Worm (Caenorhabditis elegans): ENCODE data around the gene T23F11.2.

The T23F11.2 gene

ce11 chrIII:4677466-4677865, 22.2 kb upstream of the T23F11.2 start, which contains the start of gene srg-10:
Gene srg-10, plus strand, starts transcription at chrIII:4677766.
- TF ChIP-seq nhr-21 (tag; optimal IDR thresholded peaks at IDR 0.05), result no peak
- TF ChIP-seq unc-55 (GFP tag; optimal IDR thresholded peaks at IDR 0.05), result no peak
- no peak for TF ChIP-seq snpc-4 (tag; optimal IDR thresholded peaks at IDR 0.05)
- no peak for TF ChIP-seq nhr-77 (tag; optimal IDR thresholded peaks at IDR 0.05)
- TF ChIP-seq sma-3 (GFP tag; optimal IDR thresholded peaks at IDR 0.05), result no peak
- TF ChIP-seq unc-62 (GFP tag; optimal IDR thresholded peaks at IDR 0.05), result no peak
- TF ChIP-seq peb-1 (tag; optimal IDR thresholded peaks at IDR 0.05), result no peak

- TF ChIP-seq unc-62 (GFP tag; optimal IDR thresholded peaks at IDR 0.05) (no peak), elt-1 (tag; optimal IDR thresholded peaks at IDR 0.05) (no peak), ztf-1 (GFP tag; conservative IDR thresholded peaks at IDR 0.05) (no peak), fos-1 (tag; optimal IDR thresholded peaks at IDR 0.05) (no peak), crh-2 (tag; optimal IDR thresholded peaks at IDR 0.05) (no peak), lsy-2 (tag; optimal IDR thresholded peaks at IDR 0.05) (no peak), ceh-16 (tag; optimal IDR thresholded peaks at IDR 0.05) (no peak), mdl-1 (tag; optimal IDR thresholded peaks at IDR 0.05) (no peak), nhr-10 (tag; optimal IDR thresholded peaks at IDR 0.05) (no peak), alr-1 (tag; optimal IDR thresholded peaks at IDR 0.05) (no peak), ceh-82 (tag; optimal IDR thresholded peaks at IDR 0.05) (no peak), mab-5 (tag; optimal IDR thresholded peaks at IDR 0.05) (no peak), C34F6.9 (tag; optimal IDR thresholded peaks at IDR 0.05) (no peak)
These were observed 16.6 kb upstream of the T23F11.2 start, which contains the start of gene srg-13 for ce11 chrIII:4671949-4672348. Gene srg-13, plus strand, starts transcription at chrIII:4672249.

- TF ChIP-seq R02D3.7 (tag; optimal IDR thresholded peaks at IDR 0.05) (no peak), nhr-10 (tag; optimal IDR thresholded peaks at IDR 0.05) (no peak), alr-1 (tag; optimal IDR thresholded peaks at IDR 0.05) (no peak), unc-39 (tag; optimal IDR thresholded peaks at IDR 0.05) (no peak), mab-5 (tag; optimal IDR thresholded peaks at IDR 0.05) (no peak), nhr-12 (tag; optimal IDR thresholded peaks at IDR 0.05) (no peak), lin-11 (tag; optimal IDR thresholded peaks at IDR 0.05) (no peak), ZK546.5 (tag; optimal IDR thresholded peaks at IDR 0.05) (no peak)
These were observed 16.2 kb upstream of the T23F11.2 start, which contains the start of gene T23F11.11 for ce11 chrIII:4671491-4671890. Gene T23F11.11, minus strand, starts transcription at chrIII:4671591.

ce11 chrIII:4668073-4668472, 12.8 kb upstream of the T23F11.2 start:
- TF ChIP-seq nhr-129 (tag; optimal IDR thresholded peaks at IDR 0.05) (peak; percentile 5), blmp-1 (tag; optimal IDR thresholded peaks at IDR 0.05; ENCODE audit: insufficient read depth) (no peak), gmeb-1 (tag; optimal IDR thresholded peaks at IDR 0.05) (peak; percentile 10), fos-1 (tag; optimal IDR thresholded peaks at IDR 0.05) (peak; percentile 58)

- no peak for TF ChIP-seq elt-1 (tag; optimal IDR thresholded peaks at IDR 0.05)
- TF ChIP-seq nhr-11 (tag; optimal IDR thresholded peaks at IDR 0.05), result no peak
- peak; percentile 29 for TF ChIP-seq lin-13 (GFP tag; optimal IDR thresholded peaks at IDR 0.05)
- peak; percentile 5 to 15 for TF ChIP-seq mdl-1 (tag; optimal IDR thresholded peaks at IDR 0.05)
- peak; percentile 67 for TF ChIP-seq unc-55 (GFP tag; optimal IDR thresholded peaks at IDR 0.05)
- peak; percentile 52 for TF ChIP-seq sma-3 (GFP tag; optimal IDR thresholded peaks at IDR 0.05)
- TF ChIP-seq nhr-25 (tag; optimal IDR thresholded peaks at IDR 0.05), result peak; percentile 73
- TF ChIP-seq zag-1 (tag; optimal IDR thresholded peaks at IDR 0.05), result peak; percentile 46
- TF ChIP-seq dmd-4 (tag; optimal IDR thresholded peaks at IDR 0.05), result no peak
- TF ChIP-seq fos-1 (tag; optimal IDR thresholded peaks at IDR 0.05), result peak; percentile 7
- TF ChIP-seq lsy-2 (tag; optimal IDR thresholded peaks at IDR 0.05), result peak in 1 of 2 experiments; percentile 52
- TF ChIP-seq F13H6.1 (tag; optimal IDR thresholded peaks at IDR 0.05), result peak; percentile 65
- peak; percentile 34 for TF ChIP-seq nhr-6 (tag; optimal IDR thresholded peaks at IDR 0.05)
- TF ChIP-seq aly-2 (tag; optimal IDR thresholded peaks at IDR 0.05), result no peak
- TF ChIP-seq mbf-1 (tag; optimal IDR thresholded peaks at IDR 0.05), result no peak
- TF ChIP-seq nhr-21 (tag; optimal IDR thresholded peaks at IDR 0.05), result peak; percentile 47
- TF ChIP-seq blmp-1 (tag; optimal IDR thresholded peaks at IDR 0.05; ENCODE audit: insufficient read depth), result no peak
- TF ChIP-seq C34F6.9 (tag; optimal IDR thresholded peaks at IDR 0.05), result peak; percentile 70
- peak; percentile 49 for TF ChIP-seq sma-9 (GFP tag; optimal IDR thresholded peaks at IDR 0.05)
- TF ChIP-seq sma-9 (tag; optimal IDR thresholded peaks at IDR 0.05), result no peak
- no peak for TF ChIP-seq sem-4 (tag; optimal IDR thresholded peaks at IDR 0.05)
- TF ChIP-seq egl-27 (tag; optimal IDR thresholded peaks at IDR 0.05), result no peak
- TF ChIP-seq crh-2 (tag; optimal IDR thresholded peaks at IDR 0.05), result peak; percentile 25
- peak; percentile 2 for TF ChIP-seq ceh-16 (tag; optimal IDR thresholded peaks at IDR 0.05)
- no peak for TF ChIP-seq lin-11 (tag; optimal IDR thresholded peaks at IDR 0.05)
- TF ChIP-seq snpc-4 (tag; optimal IDR thresholded peaks at IDR 0.05), result no peak
- TF ChIP-seq nhr-237 (tag; optimal IDR thresholded peaks at IDR 0.05), result no peak
- peak; percentile 61 for TF ChIP-seq nhr-129 (tag; optimal IDR thresholded peaks at IDR 0.05)
- no peak for TF ChIP-seq ceh-82 (tag; optimal IDR thresholded peaks at IDR 0.05)
These were observed 11.6 kb upstream of the T23F11.2 start for ce11 chrIII:4666753-4667400.

All from whole organism, L2 larva.